Worm (Caenorhabditis elegans): Measurements from ENCODE around the gene F57B7.2.

- TF ChIP-seq sptf-1 (tag; optimal IDR thresholded peaks at IDR 0.05) (no peak), nhr-237 (tag; optimal IDR thresholded peaks at IDR 0.05) (no peak)
These were observed 28.3 kb downstream of the F57B7.2 start, which contains the start of gene deg-3 for ce11 chrV:11415059-11415458.

Measured in whole organism, mixed stage, embryonic.